Worm (Caenorhabditis elegans): ENCODE data around the gene R107.2.
"Not testable (repeated sequence)": the region's sequence is repeated elsewhere in the genome, so short reads cannot be mapped to it uniquely, and the experiment has no call there.

ce11 chrIII:9005905-9006372, 39.8 kb downstream of the R107.2 start, which contains the start of gene rab-6.1:
- TF ChIP-seq tbx-2 (tag; optimal IDR thresholded peaks at IDR 0.05); nhr-19 (GFP tag; conservative IDR thresholded peaks at IDR 0.05); dpl-1 (GFP tag; optimal IDR thresholded peaks at IDR 0.05); aly-2 (tag; optimal IDR thresholded peaks at IDR 0.05); ama-1 (optimal IDR thresholded peaks at IDR 0.05); pqm-1 (tag; optimal IDR thresholded peaks at IDR 0.05): not testable (repeated sequence)

Data from whole organism, L1 larva.